Worm (Caenorhabditis elegans) whole organism, L4/young adult: ENCODE measurements around the gene clec-179.
A peak's percentile ranks its signal among the peaks of the same experiment; 100 is the strongest.

ENCODE experiments used
- W03F9.2 ChIP-seq: fragments of 150-350 bp; optimal IDR thresholded peaks from 2 replicates; lab custom pipeline; 2014; ENCODE audit warnings: missing biosample characterization, missing genetic modification characterization
- dao-5 ChIP-seq: sonication (generic microtip); optimal IDR thresholded peaks from 2 replicates; lab custom pipeline; 2016; ENCODE audit warnings: missing genotype, missing genetic modification characterization, moderate library complexity, missing compliant biosample characterization
- him-1 ChIP-seq: sonication (generic microtip); optimal IDR thresholded peaks from 2 replicates; lab custom pipeline; 2016; ENCODE audit warnings: missing genotype, missing genetic modification reagents, missing genetic modification characterization, missing compliant biosample characterization

clec-179 gene

ce11 chrIV:7184597-7184996 is at the start of gene clec-179:
TSS of gene clec-179 (minus strand) at chrIV:7184697.
- no peak for TF ChIP-seq dao-5
- TF ChIP-seq him-1: no peak
- TF ChIP-seq W03F9.2 (tag; lab: Kevin White, UChicago): no peak

- TF ChIP-seq W03F9.2 (tag; lab: Kevin White, UChicago) (no peak), dao-5 (no peak), him-1 (no peak)
These were observed 49.1 kb upstream of the clec-179 start for ce11 chrIV:7233566-7234014.

ce11 chrIV:7230935-7231334 is 46.4 kb upstream of the clec-179 start, which contains the start of gene D2024.4:
TSS of gene D2024.4 (plus strand) at chrIV:7231235.
- no peak for TF ChIP-seq W03F9.2 (tag; lab: Kevin White, UChicago)
- TF ChIP-seq dao-5: no peak
- no peak for TF ChIP-seq him-1

ce11 chrIV:7230198-7230597 is 45.7 kb upstream of the clec-179 start, which contains the start of gene cap-1:
TSS of gene cap-1 (minus strand) at chrIV:7230223.
- TF ChIP-seq him-1 (no peak), W03F9.2 (tag; lab: Kevin White, UChicago) (peak; percentile 91), dao-5 (no peak)

- no peak for TF ChIP-seq him-1
- TF ChIP-seq dao-5: no peak
- TF ChIP-seq W03F9.2 (tag; lab: Kevin White, UChicago): no peak
These were observed 43.7 kb upstream of the clec-179 start, which contains the start of gene D2024.5 for ce11 chrIV:7228208-7228607. TSS of gene D2024.5 (minus strand) at chrIV:7228308.

- TF ChIP-seq W03F9.2 (tag; lab: Kevin White, UChicago): no peak
These were observed 42.6 kb upstream of the clec-179 start, which contains the start of gene R13A1.10 for ce11 chrIV:7227072-7227471. TSS of gene R13A1.10 (minus strand) at chrIV:7227172.

DNA sequence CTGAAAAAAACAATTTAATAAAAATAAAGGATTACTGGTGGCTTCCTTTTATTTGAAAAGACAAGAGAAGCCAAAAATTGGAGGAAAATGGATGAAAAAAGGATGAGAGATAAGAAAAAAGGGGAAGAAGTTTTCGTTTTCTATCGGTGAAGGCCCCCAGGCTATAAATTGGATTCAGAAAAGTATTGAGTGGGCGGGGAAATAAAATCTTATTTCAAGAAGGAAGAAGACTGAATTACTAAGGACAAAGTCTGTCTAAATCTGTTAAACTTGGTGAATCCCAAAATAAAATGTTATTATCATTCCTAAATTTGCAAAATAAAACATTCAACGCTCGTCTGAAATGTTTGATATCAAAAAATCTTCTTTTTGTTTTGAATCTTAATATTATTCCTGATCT is 37.6 kb upstream of the clec-179 start:
- TF ChIP-seq dao-5 (no peak), W03F9.2 (tag; lab: Kevin White, UChicago) (no peak), him-1 (no peak)

ce11 chrIV:7219398-7220087 is 35.0 kb upstream of the clec-179 start, which contains the start of the genes glb-23 and R13A1.1:
TSS of gene glb-23 (minus strand) at chrIV:7219498.
TSS of gene R13A1.1 (plus strand) at chrIV:7220037.
- TF ChIP-seq dao-5 (no peak), W03F9.2 (tag; lab: Kevin White, UChicago) (no peak), him-1 (no peak)

ce11 chrIV:7216210-7216609 is 31.7 kb upstream of the clec-179 start:
- TF ChIP-seq dao-5 (no peak), W03F9.2 (tag; lab: Kevin White, UChicago) (no peak), him-1 (no peak)

DNA sequence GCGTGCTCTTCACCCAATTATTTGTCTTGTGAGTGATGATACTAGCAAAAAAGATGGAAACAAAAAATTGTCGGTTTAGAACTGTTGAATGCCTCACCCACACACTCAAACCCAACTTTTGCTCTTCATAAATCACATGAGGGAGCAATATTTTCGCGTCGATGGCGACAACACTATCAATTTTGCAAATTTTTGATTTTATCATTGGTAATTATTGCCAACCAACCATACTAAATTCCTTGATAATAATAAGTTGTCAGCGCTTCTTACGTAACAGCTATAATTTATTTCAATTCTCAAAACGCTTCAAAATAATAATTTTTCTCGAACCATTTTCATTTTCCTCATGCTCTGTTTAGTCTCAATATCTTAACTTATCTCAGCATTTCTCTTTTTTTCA is 28.3 kb upstream of the clec-179 start:
- TF ChIP-seq W03F9.2 (tag; lab: Kevin White, UChicago) (no peak), him-1 (no peak), dao-5 (no peak)

- TF ChIP-seq him-1: no peak
- TF ChIP-seq dao-5: no peak
- TF ChIP-seq W03F9.2 (tag; lab: Kevin White, UChicago): no peak
These were observed 26.8 kb upstream of the clec-179 start for ce11 chrIV:7211313-7211712.

- TF ChIP-seq him-1 (no peak), dao-5 (no peak), W03F9.2 (tag; lab: Kevin White, UChicago) (no peak)
These were observed 24.5 kb upstream of the clec-179 start for ce11 chrIV:7208961-7209360.

ce11 chrIV:7205969-7206368 is 21.5 kb upstream of the clec-179 start, which contains the start of gene kcc-1:
TSS of gene kcc-1 (plus strand) at chrIV:7206269.
- TF ChIP-seq dao-5 (no peak), W03F9.2 (tag; lab: Kevin White, UChicago) (no peak), him-1 (no peak)

DNA sequence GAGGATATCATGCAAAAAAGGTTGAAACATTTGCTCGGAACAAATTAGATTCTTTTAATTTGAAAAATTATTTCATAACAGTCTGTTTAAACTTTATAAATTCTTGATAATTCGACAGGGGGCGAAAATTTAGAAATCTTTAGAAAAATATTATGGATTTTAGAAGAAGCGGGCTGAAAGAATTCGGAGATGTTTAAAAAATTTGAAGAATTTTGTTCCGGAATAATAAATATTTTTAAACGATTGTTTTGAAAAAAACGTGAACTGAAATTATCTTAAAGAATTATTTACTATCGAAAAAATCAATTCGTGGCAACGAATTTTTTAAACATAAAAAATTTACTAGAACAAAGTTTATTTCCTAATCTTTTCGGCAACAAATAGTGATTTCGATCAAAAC is 19.2 kb upstream of the clec-179 start, which contains the start of gene R13A1.3:
TSS of gene R13A1.3 (plus strand) at position 301 of the 400 bp plus-strand sequence.
- TF ChIP-seq W03F9.2 (tag; lab: Kevin White, UChicago) (no peak), dao-5 (no peak), him-1 (no peak)

- no peak for TF ChIP-seq dao-5
- TF ChIP-seq him-1: no peak
- TF ChIP-seq W03F9.2 (tag; lab: Kevin White, UChicago): no peak
These were observed 12.4 kb upstream of the clec-179 start, which contains the start of gene unc-8 for ce11 chrIV:7196853-7197252. TSS of gene unc-8 (plus strand) at chrIV:7197153.
